Fruit fly (Drosophila melanogaster) S2 (cell line): ENCODE data around the gene CG43897.

ENCODE experiments used
- CG8478 ChIP-seq: fragments of >200 bp; optimal IDR thresholded peaks from 2 replicates; lab custom pipeline; 2018
- CTCF ChIP-seq, 2 experiments: fragments of >200 bp; optimal IDR thresholded peaks; 2 replicates each; lab custom pipeline; 2018

- TF ChIP-seq CG8478 (lab: Kevin White, UChicago) (no peak), CTCF (optimal IDR thresholded peaks at IDR 0.05; lab: Kevin White, UChicago) (no peak)
These were observed 33.1 kb downstream of the CG43897 start for dm6 chr3L:9846577-9847342.
